Fruit fly (Drosophila melanogaster): ENCODE measurements around the gene RpS13.

Gene RpS13

dm6 chr2L:8381508-8382036, 17.1 kb upstream of the RpS13 start, which contains the start of gene AlaRS (continued):
- TF ChIP-seq CG7368 (GFP tag; optimal IDR thresholded peaks at IDR 0.05), result no peak
- TF ChIP-seq CG6792 (GFP tag; optimal IDR thresholded peaks at IDR 0.05), result peak; percentile 16
- peak; percentile 59 for TF ChIP-seq OdsH (GFP tag; optimal IDR thresholded peaks at IDR 0.05)
- peak; percentile 5 for TF ChIP-seq CG6854 (GFP tag; optimal IDR thresholded peaks at IDR 0.05)
- TF ChIP-seq spab (GFP tag; optimal IDR thresholded peaks at IDR 0.05), result no peak
- peak; percentile 79 for TF ChIP-seq Eip78C (GFP tag)
- TF ChIP-seq vri (GFP tag; optimal IDR thresholded peaks at IDR 0.05), result peak; percentile 71
- TF ChIP-seq CG3032 (tag; optimal IDR thresholded peaks at IDR 0.05), result peak; percentile 8
- TF ChIP-seq Hr39 (GFP tag; optimal IDR thresholded peaks at IDR 0.05), result peak; percentile 32
- TF ChIP-seq svp (GFP tag), result peak; percentile 69
- no peak for TF ChIP-seq Gug (GFP tag; IDR thresholded peaks at IDR 0.05)
- TF ChIP-seq CG11294 (GFP tag; IDR thresholded peaks at IDR 0.05), result no peak
- peak; percentile 42 for TF ChIP-seq pdm3 (GFP tag; optimal IDR thresholded peaks at IDR 0.05)
- peak; percentile 32 for TF ChIP-seq CG10631 (GFP tag; optimal IDR thresholded peaks at IDR 0.05)
- TF ChIP-seq esn (GFP tag; optimal IDR thresholded peaks at IDR 0.05), result peak; percentile 63
- peak; percentile 15 for TF ChIP-seq CG6808 (GFP tag; optimal IDR thresholded peaks at IDR 0.05)
- TF ChIP-seq CG8319 (GFP tag; optimal IDR thresholded peaks at IDR 0.05), result no peak
- TF ChIP-seq Smox (GFP tag; optimal IDR thresholded peaks at IDR 0.05), result peak; percentile 64

- TF ChIP-seq CG3032 (tag; optimal IDR thresholded peaks at IDR 0.05), result peak; percentile 100
- TF ChIP-seq CG3919 (GFP tag; optimal IDR thresholded peaks at IDR 0.05), result peak; percentile 100
- peak; percentile 99 for TF ChIP-seq Lpt (GFP tag; optimal IDR thresholded peaks at IDR 0.05)
- TF ChIP-seq CG6854 (GFP tag; optimal IDR thresholded peaks at IDR 0.05), result peak; percentile 99
- TF ChIP-seq topi (GFP tag; optimal IDR thresholded peaks at IDR 0.05), result peak; percentile 99
- peak; percentile 99 to 100 for TF ChIP-seq ss (GFP tag; optimal IDR thresholded peaks at IDR 0.05)
- TF ChIP-seq Ets96B (tag; optimal IDR thresholded peaks at IDR 0.05), result peak; percentile 99
- peak; percentile 99 for TF ChIP-seq Smox (GFP tag; optimal IDR thresholded peaks at IDR 0.05)
- TF ChIP-seq cyc (GFP tag; optimal IDR thresholded peaks at IDR 0.05), result peak; percentile 99
- peak; percentile 99 for TF ChIP-seq CG6808 (GFP tag; optimal IDR thresholded peaks at IDR 0.05)
- peak; percentile 98 for TF ChIP-seq fd59A (GFP tag; optimal IDR thresholded peaks at IDR 0.05)
- TF ChIP-seq Hr38 (GFP tag; optimal IDR thresholded peaks at IDR 0.05), result peak; percentile 45
- peak; percentile 100 for TF ChIP-seq eg (GFP tag; IDR thresholded peaks at IDR 0.05)
- TF ChIP-seq Eip93F (GFP tag; optimal IDR thresholded peaks at IDR 0.05), result peak; percentile 99
- peak; percentile 99 for TF ChIP-seq spab (GFP tag; optimal IDR thresholded peaks at IDR 0.05)
- peak; percentile 100 for TF ChIP-seq acj6 (GFP tag; optimal IDR thresholded peaks at IDR 0.05)
- peak; percentile 97 for TF ChIP-seq Hr39 (GFP tag; optimal IDR thresholded peaks at IDR 0.05)
- peak; percentile 99 for TF ChIP-seq esn (GFP tag; optimal IDR thresholded peaks at IDR 0.05)
- peak; percentile 96 for TF ChIP-seq Ets21C (GFP tag; optimal IDR thresholded peaks at IDR 0.05)
- TF ChIP-seq Sox14 (GFP tag; optimal IDR thresholded peaks at IDR 0.05), result peak; percentile 98
- peak; percentile 99 for TF ChIP-seq CG7368 (GFP tag; optimal IDR thresholded peaks at IDR 0.05)
- peak; percentile 97 for TF ChIP-seq vri (GFP tag; optimal IDR thresholded peaks at IDR 0.05)
- TF ChIP-seq dac (GFP tag; optimal IDR thresholded peaks at IDR 0.05), result peak; percentile 97
- TF ChIP-seq CG10669 (GFP tag; optimal IDR thresholded peaks at IDR 0.05), result peak; percentile 100
- TF ChIP-seq CG8319 (GFP tag; optimal IDR thresholded peaks at IDR 0.05), result peak; percentile 99
- TF ChIP-seq salr (GFP tag; optimal IDR thresholded peaks at IDR 0.05), result peak; percentile 97 to 99
- peak; percentile 100 for TF ChIP-seq CG8119 (GFP tag; IDR thresholded peaks at IDR 0.05)
- TF ChIP-seq fd85E (GFP tag; optimal IDR thresholded peaks at IDR 0.05), result peak; percentile 97
- TF ChIP-seq Met (GFP tag; optimal IDR thresholded peaks at IDR 0.05), result peak; percentile 99
- peak; percentile 95 for TF ChIP-seq fkh (GFP tag; optimal IDR thresholded peaks at IDR 0.05)
- peak; percentile 99 for TF ChIP-seq Gug (GFP tag; IDR thresholded peaks at IDR 0.05)
- TF ChIP-seq CG6276 (GFP tag; optimal IDR thresholded peaks at IDR 0.05), result peak; percentile 99
- TF ChIP-seq OdsH (GFP tag; optimal IDR thresholded peaks at IDR 0.05), result peak; percentile 99
- TF ChIP-seq CG11762 (GFP tag; optimal IDR thresholded peaks at IDR 0.05; ENCODE audit: insufficient read depth), result peak; percentile 99
- TF ChIP-seq dsx (GFP tag; optimal IDR thresholded peaks at IDR 0.05; ENCODE audit: poor library complexity, severe bottlenecking), result peak; percentile 99
- TF ChIP-seq pdm3 (GFP tag; optimal IDR thresholded peaks at IDR 0.05), result peak; percentile 99
- peak; percentile 99 for TF ChIP-seq achi (GFP tag; optimal IDR thresholded peaks at IDR 0.05)
- peak; percentile 98 for TF ChIP-seq Blimp-1 (GFP tag; optimal IDR thresholded peaks at IDR 0.05)
- TF ChIP-seq lz (GFP tag; optimal IDR thresholded peaks at IDR 0.05), result peak; percentile 98
- peak; percentile 98 for TF ChIP-seq Sox15 (GFP tag; optimal IDR thresholded peaks at IDR 0.05)
- peak; percentile 99 for TF ChIP-seq CG11294 (GFP tag; IDR thresholded peaks at IDR 0.05)
- peak; percentile 98 for TF ChIP-seq CG4318 (GFP tag; optimal IDR thresholded peaks at IDR 0.05)
- TF ChIP-seq CG6792 (GFP tag; optimal IDR thresholded peaks at IDR 0.05), result peak; percentile 99
Observed at dm6 chr2L:8376717-8377116, 12.3 kb upstream of the RpS13 start, which contains the start of the genes CG13390 and CG17294. TSS of gene CG13390 (minus strand) at chr2L:8376797. TSS of gene CG17294 (plus strand) at chr2L:8377035.

Data from whole organism, prepupa.